Fruit fly (Drosophila melanogaster) whole organism, embryonic: ENCODE results near the gene Pvr.

Experiments used
- Abd-B ChIP-seq: fragments of 200-800 bp; sonication (Bioruptor generic); optimal IDR thresholded peaks from 2 replicates; lab custom pipeline; 2018; ENCODE audit warnings: missing biosample characterization, mild to moderate bottlenecking, missing genetic modification characterization, moderate library complexity
- Adf1 ChIP-seq: fragments of 200-800 bp; sonication (Bioruptor generic); IDR thresholded peaks from 2 replicates; pipeline ENCODE4 v1.3.6; 2022; ENCODE audit warnings: missing biosample characterization, missing genetic modification characterization
- Awh ChIP-seq: fragments of 200-800 bp; sonication (Bioruptor generic); IDR thresholded peaks from 2 replicates; pipeline ENCODE4, ENCODE4 v1.3.6; 2022; ENCODE audit warnings: missing biosample characterization, missing genetic modification characterization
- CG11085 ChIP-seq: fragments of 200-800 bp; sonication (Bioruptor generic); IDR thresholded peaks from 2 replicates; pipeline ENCODE4 v1.3.6; 2022; ENCODE audit warnings: missing biosample characterization, missing genetic modification characterization
- CG16779 ChIP-seq: fragments of 200-800 bp; sonication (Bioruptor generic); IDR thresholded peaks from 2 replicates; pipeline ENCODE4 v1.3.6; 2022; ENCODE audit warnings: missing biosample characterization, missing genetic modification characterization
- CG18011 ChIP-seq: fragments of 200-800 bp; sonication (Bioruptor generic); optimal IDR thresholded peaks from 2 replicates; lab custom pipeline; 2017; ENCODE audit warnings: missing biosample characterization, missing genetic modification characterization, mild to moderate bottlenecking, moderate library complexity, missing genotype
- CG2712 ChIP-seq: fragments of 200-800 bp; optimal IDR thresholded peaks from 3 replicates; lab custom pipeline; 2019; ENCODE audit warnings: missing biosample characterization, mild to moderate bottlenecking, missing genetic modification characterization, moderate library complexity
- CG30403 ChIP-seq: fragments of 200-800 bp; sonication (Bioruptor generic); optimal IDR thresholded peaks from 3 replicates; lab custom pipeline; 2016; ENCODE audit warnings: missing biosample characterization, missing genetic modification characterization
- CG31224 ChIP-seq: fragments of 200-800 bp; sonication (Bioruptor generic); IDR thresholded peaks from 2 replicates; pipeline ENCODE4 v1.3.6; 2022; ENCODE audit warnings: missing biosample characterization, missing genetic modification characterization
- CG31365 ChIP-seq: fragments of 200-800 bp; sonication (Bioruptor generic); optimal IDR thresholded peaks from 2 replicates; lab custom pipeline; 2018; ENCODE audit warnings: missing biosample characterization, mild to moderate bottlenecking, missing genetic modification characterization
- CG32532 ChIP-seq: fragments of 200-800 bp; sonication (Bioruptor generic); IDR thresholded peaks from 2 replicates; pipeline ENCODE4 v1.3.6; 2022; ENCODE audit warnings: missing biosample characterization, missing genetic modification characterization
- CG3281 ChIP-seq: fragments of 200-800 bp; sonication (Bioruptor generic); optimal IDR thresholded peaks from 3 replicates; lab custom pipeline; 2017; ENCODE audit warnings: missing biosample characterization, mild to moderate bottlenecking, missing genetic modification characterization
- CG33213 ChIP-seq: fragments of 200-800 bp; sonication (Bioruptor generic); optimal IDR thresholded peaks from 3 replicates; lab custom pipeline; 2016; ENCODE audit warnings: missing biosample characterization, missing genetic modification characterization
- CG6254 ChIP-seq: fragments of 200-800 bp; sonication (Bioruptor generic); optimal IDR thresholded peaks from 3 replicates; lab custom pipeline; 2017; ENCODE audit warnings: mild to moderate bottlenecking, missing biosample characterization, missing genetic modification reagents, missing genetic modification characterization
- CG6791 ChIP-seq: fragments of 200-800 bp; sonication (Bioruptor generic); IDR thresholded peaks from 3 replicates; pipeline ENCODE4 v1.3.6; 2022; ENCODE audit warnings: missing biosample characterization, missing genetic modification characterization; ENCODE audit not compliant: partially characterized antibody
- CG7271 ChIP-seq: fragments of 200-800 bp; sonication (Bioruptor generic); optimal IDR thresholded peaks from 2 replicates; lab custom pipeline; 2018; ENCODE audit warnings: missing biosample characterization, mild to moderate bottlenecking, missing genetic modification characterization, moderate library complexity
- CG7928 ChIP-seq: fragments of 200-800 bp; sonication (Bioruptor generic); optimal IDR thresholded peaks from 2 replicates; lab custom pipeline; 2017; ENCODE audit warnings: missing biosample characterization, mild to moderate bottlenecking, missing genetic modification characterization
- CG8089 ChIP-seq: fragments of 200-800 bp; sonication (Bioruptor generic); optimal IDR thresholded peaks from 3 replicates; lab custom pipeline; 2016; ENCODE audit warnings: missing biosample characterization, missing genetic modification characterization
- CG8281 ChIP-seq: fragments of 200-800 bp; sonication (Bioruptor generic); optimal IDR thresholded peaks from 2 replicates; lab custom pipeline; 2018; ENCODE audit warnings: missing biosample characterization, mild to moderate bottlenecking, missing genetic modification characterization, moderate library complexity
- CG8478 ChIP-seq: fragments of >200 bp; optimal IDR thresholded peaks from 2 replicates; lab custom pipeline; 2018
- Dek ChIP-seq: fragments of 200-800 bp; sonication (Bioruptor generic); optimal IDR thresholded peaks from 3 replicates; lab custom pipeline; 2019; ENCODE audit warnings: missing biosample characterization, mild to moderate bottlenecking, missing genetic modification characterization, moderate library complexity
- Dip2 ChIP-seq: fragments of 200-800 bp; sonication (Bioruptor generic); IDR thresholded peaks from 2 replicates; pipeline ENCODE4 v1.3.6; 2022; ENCODE audit warnings: missing biosample characterization, missing genetic modification characterization
- Doc2 ChIP-seq: fragments of 200-800 bp; sonication (Bioruptor generic); IDR thresholded peaks from 2 replicates; pipeline ENCODE4 v1.3.6; 2022; ENCODE audit warnings: missing biosample characterization, missing genetic modification characterization
- Dp ChIP-seq: fragments of 200-800 bp; sonication (Bioruptor generic); optimal IDR thresholded peaks from 2 replicates; lab custom pipeline; 2018; ENCODE audit warnings: missing biosample characterization, mild to moderate bottlenecking, missing genetic modification characterization, moderate library complexity
- E2f2 ChIP-seq: fragments of 200-800 bp; sonication (Bioruptor generic); IDR thresholded peaks from 2 replicates; pipeline ENCODE4 v1.3.6; 2022; ENCODE audit warnings: missing biosample characterization, missing genetic modification characterization
- Ets97D ChIP-seq: fragments of 200-800 bp; sonication (Bioruptor generic); optimal IDR thresholded peaks from 3 replicates; lab custom pipeline; 2016; ENCODE audit warnings: missing biosample characterization, missing genetic modification characterization
- Hr78 ChIP-seq, 2 experiments: fragments of 200-800 bp in 1 of 2; fragments of >200 bp in 1 of 2; sonication (Bioruptor generic) in 1 of 2; optimal IDR thresholded peaks; 2 replicates each; lab custom pipeline; 2017 to 2019; ENCODE audit warnings: missing biosample characterization in 2 of 2, missing genetic modification characterization in 2 of 2, mild to moderate bottlenecking in 1 of 2, moderate library complexity in 1 of 2
- NC2α ChIP-seq: fragments of 200-800 bp; sonication (Bioruptor generic); optimal IDR thresholded peaks from 2 replicates; lab custom pipeline; 2016; ENCODE audit warnings: missing biosample characterization, missing genetic modification characterization
- Neu2 ChIP-seq: fragments of 200-800 bp; sonication (Bioruptor generic); optimal IDR thresholded peaks from 3 replicates; lab custom pipeline; 2016; ENCODE audit warnings: missing biosample characterization, missing genetic modification characterization, borderline replicate concordance
- Ssrp ChIP-seq: fragments of 200-800 bp; sonication (Bioruptor generic); optimal IDR thresholded peaks from 2 replicates; lab custom pipeline; 2018; ENCODE audit warnings: missing biosample characterization, mild to moderate bottlenecking, missing genetic modification characterization, moderate library complexity
- btn ChIP-seq: fragments of 200-800 bp; sonication (Bioruptor generic); optimal IDR thresholded peaks from 2 replicates; lab custom pipeline; 2016; ENCODE audit warnings: missing biosample characterization, missing genetic modification characterization
- caup ChIP-seq: fragments of 200-800 bp; sonication (Bioruptor generic); optimal IDR thresholded peaks from 3 replicates; lab custom pipeline; 2017; ENCODE audit warnings: missing biosample characterization, mild to moderate bottlenecking, missing genetic modification characterization, moderate library complexity; ENCODE audit not compliant: severe bottlenecking
- disco-r ChIP-seq: fragments of 200-800 bp; sonication (Bioruptor generic); optimal IDR thresholded peaks from 2 replicates; lab custom pipeline; 2016; ENCODE audit warnings: missing biosample characterization, missing genetic modification characterization
- en ChIP-seq: fragments of 200-800 bp; sonication (Bioruptor generic); optimal IDR thresholded peaks from 2 replicates; lab custom pipeline; 2016; ENCODE audit warnings: missing biosample characterization, missing genetic modification characterization
- h ChIP-seq: fragments of >200 bp; optimal IDR thresholded peaks from 2 replicates; lab custom pipeline; 2017
- hb ChIP-seq: fragments of 200-800 bp; sonication (Bioruptor generic); IDR thresholded peaks from 3 replicates; pipeline ENCODE4 v1.3.6; 2022; ENCODE audit warnings: missing biosample characterization, missing genetic modification characterization; ENCODE audit not compliant: partially characterized antibody
- inv ChIP-seq: fragments of 200-800 bp; sonication (Bioruptor generic); IDR thresholded peaks from 2 replicates; pipeline ENCODE4 v1.3.6; 2022; ENCODE audit warnings: missing biosample characterization, missing genetic modification characterization; ENCODE audit not compliant: partially characterized antibody
- lbe ChIP-seq: fragments of 200-800 bp; sonication (Bioruptor generic); optimal IDR thresholded peaks from 2 replicates; lab custom pipeline; 2016; ENCODE audit warnings: missing biosample characterization, mild to moderate bottlenecking, missing genetic modification characterization
- lilli ChIP-seq: fragments of 200-800 bp; sonication (Bioruptor generic); optimal IDR thresholded peaks from 3 replicates; lab custom pipeline; 2016; ENCODE audit warnings: missing biosample characterization, missing genetic modification characterization
- mam ChIP-seq: fragments of 200-800 bp; sonication (Bioruptor generic); optimal IDR thresholded peaks from 3 replicates; lab custom pipeline; 2016; ENCODE audit warnings: missing biosample characterization, missing genetic modification characterization
- nerfin-1 ChIP-seq: fragments of 200-800 bp; sonication (Bioruptor generic); optimal IDR thresholded peaks from 3 replicates; lab custom pipeline; 2019; ENCODE audit warnings: missing biosample characterization, mild to moderate bottlenecking, missing genetic modification characterization, moderate library complexity
- otp ChIP-seq: fragments of 200-800 bp; sonication (Bioruptor generic); IDR thresholded peaks from 3 replicates; pipeline ENCODE4, ENCODE4 v1.3.6; 2022; ENCODE audit warnings: missing biosample characterization, missing genetic modification characterization
- p53 ChIP-seq: fragments of 200-800 bp; sonication (Bioruptor generic); optimal IDR thresholded peaks from 2 replicates; lab custom pipeline; 2016; ENCODE audit warnings: missing biosample characterization, missing genetic modification characterization
- phol ChIP-seq: fragments of 200-800 bp; sonication (Bioruptor generic); optimal IDR thresholded peaks from 3 replicates; lab custom pipeline; 2018; ENCODE audit warnings: missing biosample characterization, mild to moderate bottlenecking, missing genetic modification characterization, moderate library complexity
- ranshi ChIP-seq: fragments of 200-800 bp; sonication (Bioruptor generic); IDR thresholded peaks from 2 replicates; pipeline ENCODE4 v1.3.6; 2022; ENCODE audit warnings: missing biosample characterization, missing genetic modification characterization
- scrt ChIP-seq: fragments of 200-800 bp; sonication (Bioruptor generic); optimal IDR thresholded peaks from 2 replicates; lab custom pipeline; 2018; ENCODE audit warnings: missing biosample characterization, mild to moderate bottlenecking, missing genetic modification characterization, moderate library complexity
- sens-2 ChIP-seq: fragments of 200-800 bp; sonication (Bioruptor generic); IDR thresholded peaks from 2 replicates; pipeline ENCODE4 v1.3.6; 2022; ENCODE audit warnings: missing biosample characterization, missing genetic modification characterization
- seq ChIP-seq: fragments of 200-800 bp; sonication (Bioruptor generic); IDR thresholded peaks from 2 replicates; pipeline ENCODE4 v1.3.6; 2022; ENCODE audit warnings: missing biosample characterization, missing genetic modification characterization
- sisA ChIP-seq: fragments of 200-800 bp; sonication (Bioruptor generic); IDR thresholded peaks from 2 replicates; pipeline ENCODE4 v1.3.6; 2022; ENCODE audit warnings: missing biosample characterization, missing genetic modification characterization
- tll ChIP-seq, 2 experiments: fragments of 200-800 bp in 1 of 2; fragments of >200 bp in 1 of 2; sonication (Bioruptor generic) in 1 of 2; optimal IDR thresholded peaks; 2 replicates each; lab custom pipeline; 2017 to 2019; ENCODE audit warnings: missing biosample characterization in 2 of 2, missing genetic modification characterization in 2 of 2, mild to moderate bottlenecking in 1 of 2, moderate library complexity in 1 of 2
- zen2 ChIP-seq: fragments of 200-800 bp; sonication (Bioruptor generic); IDR thresholded peaks from 3 replicates; pipeline ENCODE4 v1.3.6; 2022; ENCODE audit warnings: missing biosample characterization, missing genetic modification characterization; ENCODE audit not compliant: partially characterized antibody

Gene Pvr

DNA sequence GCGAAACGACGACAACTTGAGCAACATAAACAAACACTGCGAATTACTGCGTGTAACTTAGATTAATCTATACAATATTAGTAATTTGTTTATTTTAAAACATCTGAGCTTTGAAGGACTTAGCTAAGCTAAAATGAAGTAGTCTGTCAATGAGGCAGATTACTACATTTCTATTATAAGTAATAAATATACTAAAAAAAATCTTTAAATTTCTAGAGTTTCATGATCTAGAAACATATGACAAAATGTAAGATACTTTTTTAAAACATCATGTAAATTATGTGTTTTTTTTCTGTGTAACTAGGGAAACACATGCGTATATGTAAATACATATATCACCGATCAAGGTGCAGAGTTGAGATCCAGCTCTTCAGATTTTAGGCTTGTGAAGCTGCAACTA lies 26.5 kb upstream of the Pvr start (continued):
- TF ChIP-seq lbe (GFP tag; lab: Kevin White, UChicago) (no peak), p53 (no peak), en (no peak), Doc2 (GFP tag; lab: Robert Waterston, UW) (no peak), CG32532 (GFP tag; lab: Robert Waterston, UW) (peak; percentile 11; the same call in 1 of the 2 replicates), scrt (peak; percentile 22), caup (GFP tag; lab: Kevin White, UChicago) (peak; percentile 52), Dp (GFP tag; lab: Kevin White, UChicago) (no peak), inv (GFP tag; lab: Robert Waterston, UW) (no peak), CG18011 (GFP tag; lab: Kevin White, UChicago) (no peak), CG31365 (no peak), CG7928 (no peak), disco-r (no peak), CG8478 (lab: Kevin White, UChicago) (no peak), Neu2 (GFP tag; lab: Kevin White, UChicago) (no peak), Ets97D (GFP tag; lab: Kevin White, UChicago) (no peak), sisA (GFP tag; lab: Robert Waterston, UW) (peak; percentile 42), CG7271 (tag; lab: Kevin White, UChicago) (no peak), sens-2 (GFP tag; lab: Robert Waterston, UW) (no peak), lilli (GFP tag; lab: Kevin White, UChicago) (no peak), CG16779 (no peak), h (lab: Kevin White, UChicago) (no peak), seq (GFP tag; lab: Robert Waterston, UW) (peak; percentile 66), CG8281 (tag; lab: Kevin White, UChicago) (peak; percentile 36), Abd-B (peak; percentile 41), CG31224 (no peak), CG30403 (peak; percentile 61), NC2α (GFP tag; lab: Kevin White, UChicago) (no peak), otp (GFP tag; lab: Robert Waterston, UW) (no peak), Dek (tag; lab: Kevin White, UChicago) (peak; percentile 55), Awh (GFP tag; lab: Robert Waterston, UW) (0 out of 2 replicates have a peak, but pooled peaks have one; percentile 45), nerfin-1 (tag; lab: Kevin White, UChicago) (peak; percentile 66), CG6254 (GFP tag; lab: Kevin White, UChicago) (peak; percentile 24), CG8089 (no peak), phol (tag; lab: Kevin White, UChicago) (peak; percentile 82), tll (GFP tag; optimal IDR thresholded peaks at IDR 0.05; lab: Kevin White, UChicago) (no peak), CG33213 (GFP tag; lab: Kevin White, UChicago) (no peak), btn (no peak), CG6791 (no peak), E2f2 (peak; percentile 19; the same call in 1 of the 2 replicates), Ssrp (peak; percentile 72), CG3281 (GFP tag; lab: Kevin White, UChicago) (peak; percentile 38), Dip2 (GFP tag; lab: Robert Waterston, UW) (no peak; the same call in 1 of the 2 replicates), Hr78 (GFP tag; optimal IDR thresholded peaks at IDR 0.05; lab: Kevin White, UChicago) (peak in 1 of 2 experiments; percentile 10), CG2712 (peak; percentile 73), Adf1 (GFP tag; lab: Robert Waterston, UW) (no peak), ranshi (GFP tag; lab: Robert Waterston, UW) (0 out of 2 replicates have a peak, but pooled peaks have one; percentile 45), CG11085 (GFP tag; lab: Robert Waterston, UW) (no peak), zen2 (GFP tag; lab: Robert Waterston, UW) (no peak), mam (no peak), hb (GFP tag; lab: Robert Waterston, UW) (no peak)
